Fruit fly (Drosophila melanogaster): Measurements from ENCODE around the gene PIG-P.

Gene PIG-P

dm6 chr3R:26072477-26072876, 14.5 kb upstream of the PIG-P start:
- TF ChIP-seq CG32264 (GFP tag; optimal IDR thresholded peaks at IDR 0.05) (no peak), br (GFP tag; optimal IDR thresholded peaks at IDR 0.05) (peak; percentile 77), fru (GFP tag; optimal IDR thresholded peaks at IDR 0.05) (peak; percentile 79), lola (GFP tag; optimal IDR thresholded peaks at IDR 0.05) (no peak), jim (GFP tag; optimal IDR thresholded peaks at IDR 0.05) (no peak), Dfd (GFP tag; optimal IDR thresholded peaks at IDR 0.05) (no peak), Dif (GFP tag; optimal IDR thresholded peaks at IDR 0.05; ENCODE audit: partially characterized antibody) (no peak), Rel (GFP tag; optimal IDR thresholded peaks at IDR 0.05) (no peak), Rel (tag; optimal IDR thresholded peaks at IDR 0.05) (no peak), psq (GFP tag; optimal IDR thresholded peaks at IDR 0.05) (peak; percentile 56), Mio (GFP tag; optimal IDR thresholded peaks at IDR 0.05) (no peak), brk (GFP tag; optimal IDR thresholded peaks at IDR 0.05) (no peak), tai (GFP tag; optimal IDR thresholded peaks at IDR 0.05) (no peak), rgr (GFP tag; optimal IDR thresholded peaks at IDR 0.05) (peak; percentile 73), foxo (GFP tag; optimal IDR thresholded peaks at IDR 0.05) (peak in 1 of 2 experiments; percentile 87), woc (GFP tag; optimal IDR thresholded peaks at IDR 0.05) (peak; percentile 71), GATAd (GFP tag; optimal IDR thresholded peaks at IDR 0.05) (no peak), h (GFP tag; optimal IDR thresholded peaks at IDR 0.05) (peak; percentile 81), Hnf4 (GFP tag; optimal IDR thresholded peaks at IDR 0.05) (peak; percentile 58), Abd-B (GFP tag; optimal IDR thresholded peaks at IDR 0.05) (no peak), dsf (GFP tag; optimal IDR thresholded peaks at IDR 0.05; ENCODE audit: borderline replicate concordance) (no peak), Hr83 (GFP tag; optimal IDR thresholded peaks at IDR 0.05; ENCODE audit: poor library complexity, severe bottlenecking) (no peak), CG9705 (GFP tag; optimal IDR thresholded peaks at IDR 0.05) (no peak), sage (GFP tag; optimal IDR thresholded peaks at IDR 0.05) (peak; percentile 58), usp (GFP tag; optimal IDR thresholded peaks at IDR 0.05) (no peak), Jra (GFP tag; optimal IDR thresholded peaks at IDR 0.05) (peak; percentile 3), Vsx2 (GFP tag; optimal IDR thresholded peaks at IDR 0.05; ENCODE audit: partially characterized antibody) (no peak), Myc (optimal IDR thresholded peaks at IDR 0.05) (no peak), N (GFP tag; optimal IDR thresholded peaks at IDR 0.05) (no peak), Hr78 (GFP tag; optimal IDR thresholded peaks at IDR 0.05) (no peak), HLH106 (tag; optimal IDR thresholded peaks at IDR 0.05) (peak; percentile 68), dl (GFP tag; optimal IDR thresholded peaks at IDR 0.05; ENCODE audit: insufficient read depth in 1 of 2, partially characterized antibody in 2 of 2) (no peak), dmrt93B (GFP tag; optimal IDR thresholded peaks at IDR 0.05) (peak; percentile 36), OdsH (GFP tag; optimal IDR thresholded peaks at IDR 0.05) (peak; percentile 72), pan (optimal IDR thresholded peaks at IDR 0.05) (no peak), Sp1 (GFP tag; optimal IDR thresholded peaks at IDR 0.05) (peak; percentile 60), ey (GFP tag; optimal IDR thresholded peaks at IDR 0.05) (peak; percentile 73), sv (GFP tag; optimal IDR thresholded peaks at IDR 0.05) (no peak)

DNA sequence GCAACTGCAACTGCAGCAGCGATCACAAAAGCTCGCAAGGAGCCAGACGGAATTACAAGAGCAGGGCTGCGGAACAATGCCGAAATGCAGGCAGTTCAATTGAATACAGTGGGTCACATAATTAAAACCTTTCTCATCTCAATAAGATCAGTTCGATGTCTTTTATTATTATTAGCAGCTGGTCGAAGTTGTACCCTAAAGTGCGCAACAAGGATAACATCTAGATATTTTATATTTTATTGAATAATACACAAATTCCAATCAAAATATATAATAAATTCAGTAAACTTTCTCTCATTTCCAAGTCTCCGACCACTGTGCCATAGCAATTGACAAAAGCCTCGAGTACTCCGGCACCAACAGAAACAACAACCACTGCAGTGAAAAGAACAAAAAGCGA, 10.1 kb upstream of the PIG-P start:
- TF ChIP-seq foxo (GFP tag; optimal IDR thresholded peaks at IDR 0.05) (peak in 1 of 2 experiments; percentile 25), lola (GFP tag; optimal IDR thresholded peaks at IDR 0.05) (no peak), sage (GFP tag; optimal IDR thresholded peaks at IDR 0.05) (no peak), CrebA (GFP tag; optimal IDR thresholded peaks at IDR 0.05; ENCODE audit: borderline replicate concordance) (no peak), rgr (GFP tag; optimal IDR thresholded peaks at IDR 0.05) (peak; percentile 33), fru (GFP tag; optimal IDR thresholded peaks at IDR 0.05) (peak; percentile 9), brk (GFP tag; optimal IDR thresholded peaks at IDR 0.05) (no peak), GATAd (GFP tag; optimal IDR thresholded peaks at IDR 0.05) (no peak), Myc (optimal IDR thresholded peaks at IDR 0.05) (no peak), h (GFP tag; optimal IDR thresholded peaks at IDR 0.05) (peak; percentile 35), usp (GFP tag; optimal IDR thresholded peaks at IDR 0.05) (no peak), Dif (GFP tag; optimal IDR thresholded peaks at IDR 0.05; ENCODE audit: partially characterized antibody) (no peak), ey (GFP tag; optimal IDR thresholded peaks at IDR 0.05) (no peak), Sp1 (GFP tag; optimal IDR thresholded peaks at IDR 0.05) (peak; percentile 23), psq (GFP tag; optimal IDR thresholded peaks at IDR 0.05) (peak; percentile 29), Jra (GFP tag; optimal IDR thresholded peaks at IDR 0.05) (no peak), HLH106 (tag; optimal IDR thresholded peaks at IDR 0.05) (peak; percentile 30), Rel (GFP tag; optimal IDR thresholded peaks at IDR 0.05) (no peak), Rel (tag; optimal IDR thresholded peaks at IDR 0.05) (no peak), Hr83 (GFP tag; optimal IDR thresholded peaks at IDR 0.05; ENCODE audit: poor library complexity, severe bottlenecking) (no peak), jim (GFP tag; optimal IDR thresholded peaks at IDR 0.05) (no peak), dmrt93B (GFP tag; optimal IDR thresholded peaks at IDR 0.05) (no peak), Hnf4 (GFP tag; optimal IDR thresholded peaks at IDR 0.05) (no peak), tai (GFP tag; optimal IDR thresholded peaks at IDR 0.05) (no peak), CG32264 (GFP tag; optimal IDR thresholded peaks at IDR 0.05) (no peak), CG9705 (GFP tag; optimal IDR thresholded peaks at IDR 0.05) (no peak), Dfd (GFP tag; optimal IDR thresholded peaks at IDR 0.05) (no peak), dl (GFP tag; optimal IDR thresholded peaks at IDR 0.05; ENCODE audit: insufficient read depth in 1 of 2, partially characterized antibody in 2 of 2) (no peak), Vsx2 (GFP tag; optimal IDR thresholded peaks at IDR 0.05; ENCODE audit: partially characterized antibody) (no peak), Hr78 (GFP tag; optimal IDR thresholded peaks at IDR 0.05) (no peak), Mio (GFP tag; optimal IDR thresholded peaks at IDR 0.05) (no peak), sv (GFP tag; optimal IDR thresholded peaks at IDR 0.05) (no peak), woc (GFP tag; optimal IDR thresholded peaks at IDR 0.05) (peak; percentile 16), OdsH (GFP tag; optimal IDR thresholded peaks at IDR 0.05) (no peak), pan (optimal IDR thresholded peaks at IDR 0.05) (no peak), Abd-B (GFP tag; optimal IDR thresholded peaks at IDR 0.05) (no peak), N (GFP tag; optimal IDR thresholded peaks at IDR 0.05) (no peak), dsf (GFP tag; optimal IDR thresholded peaks at IDR 0.05; ENCODE audit: borderline replicate concordance) (no peak), br (GFP tag; optimal IDR thresholded peaks at IDR 0.05) (no peak)

All from whole organism, wandering third instar larva.